Worm (Caenorhabditis elegans): ENCODE data around the gene spp-16.

spp-16 gene

ce11 chrV:10871457-10871861, 29.6 kb downstream of the spp-16 start (continued):
- TF ChIP-seq R02D3.7 (tag; optimal IDR thresholded peaks at IDR 0.05) (peak; percentile 39), nhr-11 (tag; optimal IDR thresholded peaks at IDR 0.05) (peak; percentile 56), hmg-11 (tag; optimal IDR thresholded peaks at IDR 0.05) (peak; percentile 90), fkh-2 (tag; optimal IDR thresholded peaks at IDR 0.05) (peak; percentile 12), ZK546.5 (tag; optimal IDR thresholded peaks at IDR 0.05) (no peak), elt-3 (tag; optimal IDR thresholded peaks at IDR 0.05) (no peak), egl-5 (tag; optimal IDR thresholded peaks at IDR 0.05) (peak; percentile 69), mml-1 (tag; optimal IDR thresholded peaks at IDR 0.05) (peak; percentile 55)

- TF ChIP-seq nhr-77 (tag; optimal IDR thresholded peaks at IDR 0.05) (no peak), ztf-11 (tag; optimal IDR thresholded peaks at IDR 0.05) (no peak), nhr-76 (tag; optimal IDR thresholded peaks at IDR 0.05) (no peak), sea-2 (GFP tag; optimal IDR thresholded peaks at IDR 0.05) (no peak), nhr-12 (tag; optimal IDR thresholded peaks at IDR 0.05) (no peak), nfya-1 (tag; optimal IDR thresholded peaks at IDR 0.05; ENCODE audit: insufficient read depth) (no peak), elt-2 (tag; optimal IDR thresholded peaks at IDR 0.05) (peak; percentile 23), pqm-1 (tag; optimal IDR thresholded peaks at IDR 0.05) (peak; percentile 9)
Observed at ce11 chrV:10870050-10870449, 31.1 kb downstream of the spp-16 start.

- TF ChIP-seq aly-2 (tag; optimal IDR thresholded peaks at IDR 0.05), result no peak
- TF ChIP-seq nhr-43 (tag; optimal IDR thresholded peaks at IDR 0.05; ENCODE audit: poor library complexity, severe bottlenecking), result peak; percentile 11
- no peak for TF ChIP-seq ceh-82 (tag; optimal IDR thresholded peaks at IDR 0.05)
- TF ChIP-seq lin-15B (tag; optimal IDR thresholded peaks at IDR 0.05), result no peak
- no peak for TF ChIP-seq nhr-76 (tag; optimal IDR thresholded peaks at IDR 0.05)
- no peak for TF ChIP-seq egl-27 (tag; optimal IDR thresholded peaks at IDR 0.05)
- TF ChIP-seq unc-62 (GFP tag; optimal IDR thresholded peaks at IDR 0.05), result no peak
- TF ChIP-seq nhr-28 (tag; optimal IDR thresholded peaks at IDR 0.05), result no peak
- no peak for TF ChIP-seq zag-1 (tag; optimal IDR thresholded peaks at IDR 0.05)
- TF ChIP-seq tbx-2 (tag; optimal IDR thresholded peaks at IDR 0.05), result no peak
- TF ChIP-seq jun-1 (tag; optimal IDR thresholded peaks at IDR 0.05), result no peak
- TF ChIP-seq nhr-11 (tag; optimal IDR thresholded peaks at IDR 0.05), result no peak
- peak; percentile 65 for TF ChIP-seq fkh-10 (GFP tag; optimal IDR thresholded peaks at IDR 0.05)
- no peak for TF ChIP-seq nhr-77 (tag; optimal IDR thresholded peaks at IDR 0.05)
- TF ChIP-seq hmg-11 (tag; optimal IDR thresholded peaks at IDR 0.05), result no peak
- TF ChIP-seq egl-5 (tag; optimal IDR thresholded peaks at IDR 0.05), result no peak
- TF ChIP-seq nhr-237 (tag; optimal IDR thresholded peaks at IDR 0.05), result no peak
- no peak for TF ChIP-seq fkh-2 (tag; optimal IDR thresholded peaks at IDR 0.05)
- peak; percentile 28 for TF ChIP-seq nfya-1 (tag; optimal IDR thresholded peaks at IDR 0.05; ENCODE audit: insufficient read depth)
- no peak for TF ChIP-seq eor-1 (tag; optimal IDR thresholded peaks at IDR 0.05)
- no peak for TF ChIP-seq nhr-25 (tag; optimal IDR thresholded peaks at IDR 0.05)
- no peak for TF ChIP-seq mml-1 (tag; optimal IDR thresholded peaks at IDR 0.05)
- no peak for TF ChIP-seq nhr-67 (tag; optimal IDR thresholded peaks at IDR 0.05)
- peak; percentile 11 for TF ChIP-seq lin-39 (tag; optimal IDR thresholded peaks at IDR 0.05)
- TF ChIP-seq nhr-12 (tag; optimal IDR thresholded peaks at IDR 0.05), result no peak
- TF ChIP-seq elt-3 (tag; optimal IDR thresholded peaks at IDR 0.05), result no peak
- no peak for TF ChIP-seq snpc-4 (tag; optimal IDR thresholded peaks at IDR 0.05)
Observed at ce11 chrV:10867586-10867985, 33.5 kb downstream of the spp-16 start.

ce11 chrV:10865599-10865998, 35.5 kb downstream of the spp-16 start, which contains the start of gene saeg-1:
Gene saeg-1, minus strand, starts transcription at chrV:10865699.
- TF ChIP-seq unc-39 (tag; optimal IDR thresholded peaks at IDR 0.05), result no peak
- no peak for TF ChIP-seq nhr-43 (tag; optimal IDR thresholded peaks at IDR 0.05; ENCODE audit: poor library complexity, severe bottlenecking)
- no peak for TF ChIP-seq hmg-11 (tag; optimal IDR thresholded peaks at IDR 0.05)
- TF ChIP-seq nhr-25 (tag; optimal IDR thresholded peaks at IDR 0.05), result no peak
- no peak for TF ChIP-seq nhr-12 (tag; optimal IDR thresholded peaks at IDR 0.05)
- TF ChIP-seq tbx-2 (tag; optimal IDR thresholded peaks at IDR 0.05), result no peak
- no peak for TF ChIP-seq elt-2 (tag; optimal IDR thresholded peaks at IDR 0.05)
